Worm (Caenorhabditis elegans): Measurements from ENCODE around the gene arl-1.

The arl-1 gene

DNA sequence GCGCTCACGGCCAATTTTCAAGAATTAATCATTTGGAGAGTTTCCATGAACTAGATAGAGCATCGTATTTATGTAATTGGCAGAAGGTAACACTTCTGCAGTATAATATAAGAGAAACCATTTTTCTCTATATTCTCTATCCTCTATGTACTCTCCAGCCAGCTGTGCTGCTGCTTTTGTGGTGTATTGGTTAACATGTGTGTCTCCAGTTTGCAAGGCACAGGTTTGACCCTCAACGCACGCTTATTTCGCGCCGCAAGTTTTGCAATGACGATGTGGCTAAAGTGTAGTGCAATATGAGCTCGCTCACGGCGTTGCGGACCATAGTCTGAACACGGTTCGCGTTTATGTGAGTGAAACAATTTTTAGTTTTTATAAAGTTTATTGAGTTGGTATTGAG lies 34.8 kb upstream of the arl-1 start:
- TF ChIP-seq mab-5 (tag; optimal IDR thresholded peaks at IDR 0.05) = peak; percentile 3
- TF ChIP-seq nhr-129 (tag; optimal IDR thresholded peaks at IDR 0.05) = peak; percentile 79
- TF ChIP-seq mbf-1 (tag; optimal IDR thresholded peaks at IDR 0.05) = no peak
- TF ChIP-seq egl-27 (tag; optimal IDR thresholded peaks at IDR 0.05) = peak; percentile 18
- peak in 1 of 2 experiments; percentile 30 for TF ChIP-seq lsy-2 (tag; optimal IDR thresholded peaks at IDR 0.05)
- TF ChIP-seq ztf-1 (GFP tag; conservative IDR thresholded peaks at IDR 0.05) = no peak
- peak; percentile 11 for TF ChIP-seq zag-1 (tag; optimal IDR thresholded peaks at IDR 0.05)
- peak; percentile 30 for TF ChIP-seq lin-11 (tag; optimal IDR thresholded peaks at IDR 0.05)
- TF ChIP-seq C34F6.9 (tag; optimal IDR thresholded peaks at IDR 0.05) = peak; percentile 31
- peak; percentile 68 for TF ChIP-seq F13H6.1 (tag; optimal IDR thresholded peaks at IDR 0.05)
- peak; percentile 71 for TF ChIP-seq sma-9 (GFP tag; optimal IDR thresholded peaks at IDR 0.05)
- TF ChIP-seq sma-9 (tag; optimal IDR thresholded peaks at IDR 0.05) = no peak
- peak; percentile 6 for TF ChIP-seq sem-4 (tag; optimal IDR thresholded peaks at IDR 0.05)
- TF ChIP-seq ztf-11 (tag; optimal IDR thresholded peaks at IDR 0.05) = no peak
- peak; percentile 12 for TF ChIP-seq unc-55 (GFP tag; optimal IDR thresholded peaks at IDR 0.05)
- TF ChIP-seq crh-2 (tag; optimal IDR thresholded peaks at IDR 0.05) = peak; percentile 48
- TF ChIP-seq lin-13 (GFP tag; optimal IDR thresholded peaks at IDR 0.05) = peak; percentile 40
- peak; percentile 82 for TF ChIP-seq fos-1 (tag; optimal IDR thresholded peaks at IDR 0.05)
- no peak for TF ChIP-seq ceh-16 (tag; optimal IDR thresholded peaks at IDR 0.05)
- peak; percentile 45 for TF ChIP-seq nhr-21 (tag; optimal IDR thresholded peaks at IDR 0.05)

DNA sequence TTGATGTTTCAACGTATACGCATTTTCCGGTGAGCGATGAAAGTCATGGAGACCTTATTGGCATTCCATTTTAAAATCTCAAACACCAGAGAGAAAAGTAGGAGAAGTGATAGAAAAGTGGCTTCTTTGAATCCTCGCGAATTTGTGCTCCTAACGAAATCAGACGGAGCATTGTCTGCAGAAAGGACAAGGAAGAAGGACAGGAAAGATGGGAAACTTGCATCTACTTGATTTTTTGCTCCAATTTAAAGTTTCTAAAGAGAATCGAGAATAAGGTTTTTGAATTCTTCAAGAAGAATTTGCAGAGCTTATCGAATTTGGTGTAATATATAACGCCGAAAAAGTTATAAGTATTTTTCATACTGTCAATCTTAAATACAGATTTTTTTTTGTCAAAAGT lies 30.7 kb upstream of the arl-1 start:
- TF ChIP-seq dmd-4 (tag; optimal IDR thresholded peaks at IDR 0.05) (no peak), Y55F3AM.14 (GFP tag; optimal IDR thresholded peaks at IDR 0.05) (no peak), nhr-21 (tag; optimal IDR thresholded peaks at IDR 0.05) (no peak), unc-55 (GFP tag; optimal IDR thresholded peaks at IDR 0.05) (no peak), crh-2 (tag; optimal IDR thresholded peaks at IDR 0.05) (no peak), nhr-12 (tag; optimal IDR thresholded peaks at IDR 0.05) (no peak), skn-1 (tag; optimal IDR thresholded peaks at IDR 0.05) (no peak), gmeb-1 (tag; optimal IDR thresholded peaks at IDR 0.05) (no peak), lin-13 (GFP tag; optimal IDR thresholded peaks at IDR 0.05) (no peak), ztf-11 (tag; optimal IDR thresholded peaks at IDR 0.05) (no peak), mbf-1 (tag; optimal IDR thresholded peaks at IDR 0.05) (no peak), mab-5 (tag; optimal IDR thresholded peaks at IDR 0.05) (no peak), zag-1 (tag; optimal IDR thresholded peaks at IDR 0.05) (no peak), sem-4 (tag; optimal IDR thresholded peaks at IDR 0.05) (no peak), ceh-82 (tag; optimal IDR thresholded peaks at IDR 0.05) (no peak)

DNA sequence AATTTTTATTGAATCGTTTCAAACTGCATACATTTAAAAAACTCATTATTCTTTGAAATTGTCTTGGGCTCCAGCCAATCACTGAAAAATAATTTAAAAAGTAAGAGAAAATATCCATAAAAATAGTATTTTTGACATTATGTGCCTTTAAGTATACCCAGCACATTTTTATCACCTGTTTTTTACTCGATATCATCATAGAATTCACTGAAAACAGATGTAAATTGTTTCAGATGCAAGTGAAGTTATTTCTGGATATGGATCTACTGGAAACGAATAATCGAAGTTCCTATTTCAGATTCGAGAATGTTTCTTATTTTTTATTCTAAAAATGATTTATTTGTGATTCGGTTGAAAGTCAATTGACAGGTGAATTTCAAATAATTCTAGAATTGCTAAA lies 27.2 kb upstream of the arl-1 start:
- no peak for TF ChIP-seq fos-1 (tag; optimal IDR thresholded peaks at IDR 0.05)
- TF ChIP-seq nhr-237 (tag; optimal IDR thresholded peaks at IDR 0.05) = no peak
- no peak for TF ChIP-seq lin-39 (tag; optimal IDR thresholded peaks at IDR 0.05)
- no peak for TF ChIP-seq nhr-23 (tag; optimal IDR thresholded peaks at IDR 0.05)
- no peak for TF ChIP-seq ztf-4 (tag; optimal IDR thresholded peaks at IDR 0.05)
- TF ChIP-seq nhr-21 (tag; optimal IDR thresholded peaks at IDR 0.05) = no peak
- no peak for TF ChIP-seq crh-2 (tag; optimal IDR thresholded peaks at IDR 0.05)
- no peak for TF ChIP-seq ama-1 (optimal IDR thresholded peaks at IDR 0.05)

DNA sequence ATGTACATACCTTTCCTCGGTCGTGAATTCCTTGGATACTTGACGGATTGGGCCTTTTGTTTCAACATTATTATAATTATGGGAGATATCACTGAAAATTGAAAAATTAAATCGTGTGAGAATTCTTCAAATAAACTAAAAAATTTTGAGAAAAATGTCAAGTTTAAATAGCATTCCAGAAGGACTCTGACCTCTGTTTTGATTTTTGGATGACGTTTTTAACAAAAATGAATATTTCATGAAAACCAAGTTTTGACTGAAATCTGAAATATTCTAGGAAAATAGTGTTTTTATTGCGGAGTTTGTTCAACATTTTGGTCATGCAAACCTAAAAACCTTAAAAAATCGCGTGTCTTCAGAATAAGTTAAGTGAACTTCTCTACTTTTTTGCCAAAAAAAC lies 25.6 kb upstream of the arl-1 start, which contains the start of gene glb-27:
glb-27 (minus strand) TSS at position 101 of the 400 bp plus-strand sequence.
- TF ChIP-seq mab-5 (tag; optimal IDR thresholded peaks at IDR 0.05) (no peak), F13H6.1 (tag; optimal IDR thresholded peaks at IDR 0.05) (no peak), elt-1 (tag; optimal IDR thresholded peaks at IDR 0.05) (no peak), nhr-21 (tag; optimal IDR thresholded peaks at IDR 0.05) (no peak), nhr-237 (tag; optimal IDR thresholded peaks at IDR 0.05) (no peak), nhr-6 (tag; optimal IDR thresholded peaks at IDR 0.05) (no peak), sem-4 (tag; optimal IDR thresholded peaks at IDR 0.05) (no peak), aly-2 (tag; optimal IDR thresholded peaks at IDR 0.05) (no peak), gmeb-1 (tag; optimal IDR thresholded peaks at IDR 0.05) (no peak), nhr-25 (tag; optimal IDR thresholded peaks at IDR 0.05) (no peak), lsy-2 (tag; optimal IDR thresholded peaks at IDR 0.05) (no peak), nhr-10 (tag; optimal IDR thresholded peaks at IDR 0.05) (no peak), Y55F3AM.14 (GFP tag; optimal IDR thresholded peaks at IDR 0.05) (no peak), egl-27 (tag; optimal IDR thresholded peaks at IDR 0.05) (no peak), ama-1 (optimal IDR thresholded peaks at IDR 0.05) (no peak), crh-2 (tag; optimal IDR thresholded peaks at IDR 0.05) (no peak), unc-62 (GFP tag; optimal IDR thresholded peaks at IDR 0.05) (no peak), C34F6.9 (tag; optimal IDR thresholded peaks at IDR 0.05) (no peak), blmp-1 (tag; optimal IDR thresholded peaks at IDR 0.05; ENCODE audit: insufficient read depth) (no peak)

Data from whole organism, L2 larva.